Fruit fly (Drosophila melanogaster) whole organism, embryonic: ENCODE measurements around the gene Muted.

Experiments used
- B-H1 ChIP-seq: fragments of 200-800 bp; sonication (Bioruptor generic); IDR thresholded peaks from 3 replicates; pipeline ENCODE4 v1.3.6; 2022; ENCODE audit warnings: missing biosample characterization, missing genetic modification characterization
- B-H2 ChIP-seq: fragments of 200-800 bp; sonication (Bioruptor generic); optimal IDR thresholded peaks from 2 replicates; lab custom pipeline; 2018; ENCODE audit warnings: missing biosample characterization, mild to moderate bottlenecking, missing genetic modification characterization
- CG10147 ChIP-seq: fragments of 200-800 bp; sonication (Bioruptor generic); optimal IDR thresholded peaks from 2 replicates; lab custom pipeline; 2019; ENCODE audit warnings: missing biosample characterization, mild to moderate bottlenecking, missing genetic modification characterization, moderate library complexity
- CG10462 ChIP-seq: fragments of 200-800 bp; sonication (Bioruptor generic); optimal IDR thresholded peaks from 2 replicates; lab custom pipeline; 2016; ENCODE audit warnings: missing biosample characterization, missing genetic modification characterization
- CG10979 ChIP-seq: fragments of 200-800 bp; sonication (Bioruptor generic); optimal IDR thresholded peaks from 2 replicates; lab custom pipeline; 2018; ENCODE audit warnings: missing biosample characterization, mild to moderate bottlenecking, missing genetic modification characterization, moderate library complexity
- CG11560 ChIP-seq: fragments of 200-800 bp; sonication (Bioruptor generic); IDR thresholded peaks from 3 replicates; pipeline ENCODE4 v1.3.6; 2022; ENCODE audit warnings: missing biosample characterization, missing genetic modification characterization
- CG12155 ChIP-seq: fragments of 200-800 bp; sonication (Bioruptor generic); optimal IDR thresholded peaks from 3 replicates; lab custom pipeline; 2016; ENCODE audit warnings: missing biosample characterization, missing genetic modification characterization
- CG12659 ChIP-seq: fragments of 200-800 bp; sonication (Bioruptor generic); optimal IDR thresholded peaks from 3 replicates; lab custom pipeline; 2017; ENCODE audit warnings: mild to moderate bottlenecking, missing biosample characterization, missing genetic modification reagents, missing genetic modification characterization
- CG15011 ChIP-seq: fragments of 200-800 bp; sonication (Bioruptor generic); optimal IDR thresholded peaks from 3 replicates; lab custom pipeline; 2018; ENCODE audit warnings: missing biosample characterization, mild to moderate bottlenecking, missing genetic modification characterization
- CG17359 ChIP-seq: fragments of 200-800 bp; sonication (Bioruptor generic); optimal IDR thresholded peaks from 3 replicates; lab custom pipeline; 2018; ENCODE audit warnings: missing biosample characterization, mild to moderate bottlenecking, missing genetic modification characterization, moderate library complexity
- CG2678 ChIP-seq: fragments of 200-800 bp; sonication (Bioruptor generic); optimal IDR thresholded peaks from 3 replicates; lab custom pipeline; 2019; ENCODE audit warnings: missing biosample characterization, mild to moderate bottlenecking, missing genetic modification characterization, moderate library complexity
- CG30403 ChIP-seq: fragments of 200-800 bp; sonication (Bioruptor generic); optimal IDR thresholded peaks from 3 replicates; lab custom pipeline; 2016; ENCODE audit warnings: missing biosample characterization, missing genetic modification characterization
- CG3065 ChIP-seq: fragments of 200-800 bp; sonication (Bioruptor generic); optimal IDR thresholded peaks from 2 replicates; lab custom pipeline; 2016; ENCODE audit warnings: missing biosample characterization, missing genetic modification characterization
- CG4820 ChIP-seq: fragments of 200-800 bp; sonication (Bioruptor generic); optimal IDR thresholded peaks from 3 replicates; lab custom pipeline; 2016; ENCODE audit warnings: missing biosample characterization, missing genetic modification characterization
- CG4854 ChIP-seq: fragments of 200-800 bp; sonication (Bioruptor generic); optimal IDR thresholded peaks from 2 replicates; lab custom pipeline; 2016; ENCODE audit warnings: missing biosample characterization, missing genetic modification characterization, inconsistent platforms
- CG6654 ChIP-seq: fragments of 200-800 bp; sonication (Bioruptor generic); optimal IDR thresholded peaks from 2 replicates; lab custom pipeline; 2017; ENCODE audit warnings: missing biosample characterization, mild to moderate bottlenecking, missing genetic modification characterization
- CG6683 ChIP-seq: fragments of 200-800 bp; sonication (Bioruptor generic); optimal IDR thresholded peaks from 2 replicates; lab custom pipeline; 2017; ENCODE audit warnings: missing biosample characterization, mild to moderate bottlenecking, missing genetic modification characterization, missing genetic modification reagents
- CTCF ChIP-seq: fragments of 200-800 bp; sonication (Bioruptor generic); optimal IDR thresholded peaks from 2 replicates; lab custom pipeline; 2017; ENCODE audit warnings: missing biosample characterization, mild to moderate bottlenecking, missing genetic modification characterization, moderate library complexity
- Dip3 ChIP-seq: fragments of 200-800 bp; sonication (Bioruptor generic); optimal IDR thresholded peaks from 3 replicates; lab custom pipeline; 2016; ENCODE audit warnings: missing biosample characterization, missing genetic modification characterization
- ERR ChIP-seq: fragments of 200-800 bp; sonication (Bioruptor generic); optimal IDR thresholded peaks from 2 replicates; lab custom pipeline; 2016; ENCODE audit warnings: missing biosample characterization, missing genetic modification characterization
- Hey ChIP-seq: fragments of 200-800 bp; sonication (Bioruptor generic); optimal IDR thresholded peaks from 3 replicates; lab custom pipeline; 2018; ENCODE audit warnings: missing biosample characterization, mild to moderate bottlenecking, missing genetic modification characterization
- HmgD ChIP-seq: fragments of 200-800 bp; sonication (Bioruptor generic); optimal IDR thresholded peaks from 3 replicates; lab custom pipeline; 2016; ENCODE audit warnings: missing biosample characterization, missing genetic modification characterization
- Hr78 ChIP-seq, 2 experiments: fragments of 200-800 bp in 1 of 2; fragments of >200 bp in 1 of 2; sonication (Bioruptor generic) in 1 of 2; optimal IDR thresholded peaks; 2 replicates each; lab custom pipeline; 2017 to 2019; ENCODE audit warnings: missing biosample characterization in 2 of 2, missing genetic modification characterization in 2 of 2, mild to moderate bottlenecking in 1 of 2, moderate library complexity in 1 of 2
- Jarid2 ChIP-seq: fragments of 200-800 bp; sonication (Bioruptor generic); optimal IDR thresholded peaks from 3 replicates; lab custom pipeline; 2017; ENCODE audit warnings: mild to moderate bottlenecking, missing biosample characterization, missing genetic modification reagents, missing genetic modification characterization
- MBD-R2 ChIP-seq: fragments of 200-800 bp; sonication (Bioruptor generic); IDR thresholded peaks from 2 replicates; pipeline ENCODE4 v1.3.6; 2022; ENCODE audit warnings: missing biosample characterization, missing genetic modification characterization
- Myb ChIP-seq: fragments of 200-800 bp; sonication (Bioruptor generic); optimal IDR thresholded peaks from 2 replicates; lab custom pipeline; 2016; ENCODE audit warnings: missing biosample characterization, missing genetic modification characterization
- Nf-YB ChIP-seq: fragments of 200-800 bp; sonication (Bioruptor generic); optimal IDR thresholded peaks from 3 replicates; lab custom pipeline; 2019; ENCODE audit warnings: missing biosample characterization, mild to moderate bottlenecking, missing genetic modification characterization, moderate library complexity
- Sox100B ChIP-seq: fragments of 200-800 bp; sonication (Bioruptor generic); optimal IDR thresholded peaks from 3 replicates; lab custom pipeline; 2018; ENCODE audit warnings: missing biosample characterization, mild to moderate bottlenecking, missing genetic modification characterization
- ac ChIP-seq: fragments of 200-800 bp; sonication (Bioruptor generic); optimal IDR thresholded peaks from 3 replicates; lab custom pipeline; 2017; ENCODE audit warnings: missing biosample characterization, mild to moderate bottlenecking, missing genetic modification characterization
- al ChIP-seq: fragments of 200-800 bp; sonication (Bioruptor generic); IDR thresholded peaks from 2 replicates; pipeline ENCODE4 v1.3.6; 2022; ENCODE audit warnings: missing biosample characterization, missing genetic modification characterization
- br ChIP-seq: fragments of >200 bp; optimal IDR thresholded peaks from 2 replicates; lab custom pipeline; 2017
- caup ChIP-seq: fragments of 200-800 bp; sonication (Bioruptor generic); optimal IDR thresholded peaks from 3 replicates; lab custom pipeline; 2017; ENCODE audit warnings: missing biosample characterization, mild to moderate bottlenecking, missing genetic modification characterization, moderate library complexity; ENCODE audit not compliant: severe bottlenecking
- ci ChIP-seq: fragments of 200-800 bp; sonication (Bioruptor generic); IDR thresholded peaks from 3 replicates; pipeline ENCODE4 v1.3.6; 2022; ENCODE audit warnings: missing biosample characterization, missing genetic modification characterization
- dan ChIP-seq: fragments of 200-800 bp; sonication (Bioruptor generic); IDR thresholded peaks from 2 replicates; pipeline ENCODE4 v1.3.6; 2022; ENCODE audit warnings: missing biosample characterization, missing genetic modification characterization
- fd3F ChIP-seq: fragments of 200-800 bp; sonication (Bioruptor generic); optimal IDR thresholded peaks from 2 replicates; lab custom pipeline; 2018; ENCODE audit warnings: missing biosample characterization, mild to moderate bottlenecking, missing genetic modification characterization, moderate library complexity
- gcm2 ChIP-seq: fragments of 200-800 bp; sonication (Bioruptor generic); optimal IDR thresholded peaks from 2 replicates; lab custom pipeline; 2016; ENCODE audit warnings: missing biosample characterization, missing genetic modification characterization
- gem ChIP-seq: fragments of 200-800 bp; sonication (Bioruptor generic); optimal IDR thresholded peaks from 2 replicates; lab custom pipeline; 2019; ENCODE audit warnings: missing biosample characterization, mild to moderate bottlenecking, missing genetic modification characterization, moderate library complexity
- gt ChIP-seq: fragments of 200-800 bp; sonication (Bioruptor generic); IDR thresholded peaks from 2 replicates; pipeline ENCODE4 v1.3.6; 2022; ENCODE audit warnings: missing biosample characterization, missing genetic modification characterization
- her ChIP-seq: fragments of 200-800 bp; sonication (Bioruptor generic); optimal IDR thresholded peaks from 2 replicates; lab custom pipeline; 2016; ENCODE audit warnings: missing biosample characterization, missing genetic modification characterization
- otp ChIP-seq: fragments of 200-800 bp; sonication (Bioruptor generic); IDR thresholded peaks from 3 replicates; pipeline ENCODE4, ENCODE4 v1.3.6; 2022; ENCODE audit warnings: missing biosample characterization, missing genetic modification characterization
- pita ChIP-seq: fragments of 200-800 bp; sonication (Bioruptor generic); optimal IDR thresholded peaks from 2 replicates; lab custom pipeline; 2017; ENCODE audit warnings: missing biosample characterization, mild to moderate bottlenecking, missing genetic modification characterization
- prd ChIP-seq, 3 experiments: fragments of >200 bp in 2 of 3; fragments of 200-800 bp in 1 of 3; sonication (Bioruptor generic) in 1 of 3; optimal IDR thresholded peaks in 2 of 3; IDR thresholded peaks in 1 of 3; 2 replicates in 2 of 3; 3 replicates in 1 of 3; pipeline versions ENCODE4 v1.3.6 to Lab custom; 2017 to 2022; ENCODE audit warnings: missing biosample characterization in 1 of 3, missing genetic modification characterization in 1 of 3
- sisA ChIP-seq: fragments of 200-800 bp; sonication (Bioruptor generic); IDR thresholded peaks from 2 replicates; pipeline ENCODE4 v1.3.6; 2022; ENCODE audit warnings: missing biosample characterization, missing genetic modification characterization
- slp2 ChIP-seq: fragments of 200-800 bp; sonication (Bioruptor generic); optimal IDR thresholded peaks from 2 replicates; lab custom pipeline; 2016; ENCODE audit warnings: missing biosample characterization, missing genetic modification characterization
- toy ChIP-seq: fragments of 200-800 bp; sonication (Bioruptor generic); IDR thresholded peaks from 2 replicates; pipeline ENCODE4 v1.3.6; 2022; ENCODE audit warnings: missing biosample characterization, missing genetic modification characterization
- twi ChIP-seq: fragments of 200-800 bp; optimal IDR thresholded peaks from 2 replicates; lab custom pipeline; 2019; ENCODE audit warnings: missing biosample characterization, mild to moderate bottlenecking, missing genetic modification characterization, moderate library complexity
- tx ChIP-seq: fragments of 200-800 bp; sonication (Bioruptor generic); optimal IDR thresholded peaks from 2 replicates; lab custom pipeline; 2016; ENCODE audit warnings: missing biosample characterization, missing genetic modification characterization
- usp ChIP-seq: fragments of >200 bp; optimal IDR thresholded peaks from 2 replicates; lab custom pipeline; 2017; ENCODE audit warnings: missing biosample characterization, missing genetic modification characterization
- vfl ChIP-seq: fragments of 200-800 bp; sonication (Bioruptor generic); optimal IDR thresholded peaks from 2 replicates; lab custom pipeline; 2016; ENCODE audit warnings: missing biosample characterization, missing genetic modification characterization
- wor ChIP-seq: fragments of 200-800 bp; sonication (Bioruptor generic); IDR thresholded peaks from 2 replicates; pipeline ENCODE4 v1.3.6; 2022; ENCODE audit warnings: missing biosample characterization, missing genetic modification characterization
- zfh1 ChIP-seq: fragments of 200-800 bp; sonication (Bioruptor generic); IDR thresholded peaks from 3 replicates; pipeline ENCODE4 v1.3.6; 2022; ENCODE audit warnings: missing biosample characterization, missing genetic modification characterization

Gene Muted

dm6 chr3R:22368077-22368776, 5.8 kb downstream of the Muted start (continued):
- TF ChIP-seq CG12155 (GFP tag; lab: Kevin White, UChicago) (no peak), br (lab: Kevin White, UChicago) (no peak), wor (GFP tag; lab: Robert Waterston, UW) (no peak), zfh1 (GFP tag; lab: Robert Waterston, UW) (no peak), her (GFP tag; lab: Kevin White, UChicago) (peak; percentile 17), CG10462 (GFP tag; lab: Kevin White, UChicago) (no peak), ci (GFP tag; lab: Robert Waterston, UW) (no peak), vfl (GFP tag; lab: Kevin White, UChicago) (no peak), CG17359 (no peak), CG6683 (no peak), prd (optimal IDR thresholded peaks at IDR 0.05; lab: Kevin White, UChicago) (no peak), prd (GFP tag; IDR thresholded peaks at IDR 0.05; lab: Robert Waterston, UW) (no peak), CG30403 (GFP tag; lab: Kevin White, UChicago) (no peak), usp (GFP tag; lab: Kevin White, UChicago) (no peak), CG12659 (GFP tag; lab: Kevin White, UChicago) (no peak), gcm2 (GFP tag; lab: Kevin White, UChicago) (no peak), Hey (tag; lab: Kevin White, UChicago) (no peak), MBD-R2 (0 out of 2 replicates have a peak, but pooled peaks have one; percentile 8), Sox100B (GFP tag; lab: Kevin White, UChicago) (no peak), tx (GFP tag; lab: Kevin White, UChicago) (no peak), sisA (GFP tag; lab: Robert Waterston, UW) (no peak), Hr78 (GFP tag; optimal IDR thresholded peaks at IDR 0.05; lab: Kevin White, UChicago) (no peak), fd3F (GFP tag; lab: Kevin White, UChicago) (no peak), CG10979 (tag; lab: Kevin White, UChicago) (no peak), B-H1 (GFP tag; lab: Robert Waterston, UW) (no peak), gt (no peak), ERR (GFP tag; lab: Kevin White, UChicago) (peak; percentile 93), slp2 (GFP tag; lab: Kevin White, UChicago) (no peak), ac (GFP tag; lab: Kevin White, UChicago) (no peak), CG6654 (GFP tag; lab: Kevin White, UChicago) (peak; percentile 2), CG15011 (GFP tag; lab: Kevin White, UChicago) (no peak), Jarid2 (no peak), CG11560 (no peak), gem (tag; lab: Kevin White, UChicago) (no peak), caup (GFP tag; lab: Kevin White, UChicago) (no peak), CG3065 (GFP tag; lab: Kevin White, UChicago) (no peak), B-H2 (no peak), CG4820 (GFP tag; lab: Kevin White, UChicago) (no peak), toy (no peak), CG2678 (tag; lab: Kevin White, UChicago) (no peak), CTCF (GFP tag; lab: Kevin White, UChicago) (no peak), Dip3 (GFP tag; lab: Kevin White, UChicago) (no peak), otp (GFP tag; lab: Robert Waterston, UW) (no peak), al (GFP tag; lab: Robert Waterston, UW) (no peak), twi (tag; lab: Kevin White, UChicago) (no peak), dan (GFP tag; lab: Robert Waterston, UW) (no peak), Nf-YB (GFP tag; lab: Kevin White, UChicago) (no peak), Myb (no peak), CG4854 (no peak), CG10147 (no peak), pita (GFP tag; lab: Kevin White, UChicago) (no peak), HmgD (GFP tag; lab: Kevin White, UChicago) (no peak)
